Worm (Caenorhabditis elegans): ENCODE measurements around the gene C06A6.7.

DNA sequence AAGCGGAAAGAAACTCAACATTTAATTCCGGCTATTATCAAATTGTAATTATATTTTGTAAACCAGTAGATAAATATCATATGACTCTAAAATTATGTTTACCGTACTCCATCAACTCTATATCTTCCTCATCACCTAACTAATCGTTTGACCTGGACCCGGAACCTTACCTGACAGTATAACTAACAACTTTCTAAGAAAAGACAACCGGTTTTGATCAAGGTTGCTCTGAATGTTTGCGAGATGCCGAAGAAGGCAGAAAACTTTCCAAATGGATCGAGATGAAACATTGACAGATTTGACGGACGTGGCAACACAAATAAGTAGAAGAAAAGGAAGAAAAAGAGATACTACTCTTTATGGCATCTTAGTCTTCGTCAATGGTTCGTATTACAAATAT is 13.7 kb downstream of the C06A6.7 start:
- no peak for TF ChIP-seq Y56A3A.18 (GFP tag; IDR thresholded peaks at IDR 0.05)
- TF ChIP-seq unc-62 (GFP tag; optimal IDR thresholded peaks at IDR 0.05): no peak
- TF ChIP-seq sptf-2 (GFP tag; optimal IDR thresholded peaks at IDR 0.05): no peak
- TF ChIP-seq egl-18 (GFP tag; IDR thresholded peaks at IDR 0.05): no peak
- no peak for TF ChIP-seq K11D2.4 (GFP tag; IDR thresholded peaks at IDR 0.05)
- TF ChIP-seq attf-6 (GFP tag; IDR thresholded peaks at IDR 0.05): no peak
- TF ChIP-seq F39B2.1 (GFP tag; IDR thresholded peaks at IDR 0.05): no peak
- no peak for TF ChIP-seq attf-3 (GFP tag; conservative IDR thresholded peaks at IDR 0.05)
- TF ChIP-seq F55B11.4 (tag; optimal IDR thresholded peaks at IDR 0.05; ENCODE audit: borderline replicate concordance, insufficient read depth): no peak
- TF ChIP-seq cebp-2 (GFP tag; IDR thresholded peaks at IDR 0.05): no peak
- no peak for TF ChIP-seq F49E8.2 (tag; optimal IDR thresholded peaks at IDR 0.05; ENCODE audit: insufficient read depth)
- TF ChIP-seq dpl-1 (GFP tag; optimal IDR thresholded peaks at IDR 0.05): no peak
- no peak for TF ChIP-seq ceh-100 (GFP tag; IDR thresholded peaks at IDR 0.05)
- TF ChIP-seq lin-40 (tag; optimal IDR thresholded peaks at IDR 0.05): no peak
